Fruit fly (Drosophila melanogaster) Kc167 (cell line): Measurements from ENCODE around the gene Ir94e.

Experiments used
- Sin3A ChIP-seq: fragments of >200 bp; optimal IDR thresholded peaks from 2 replicates; lab custom pipeline; 2018; ENCODE audit warnings: missing external identifiers
- insv ChIP-seq: fragments of >200 bp; optimal IDR thresholded peaks from 3 replicates; lab custom pipeline; 2018; ENCODE audit warnings: missing external identifiers
- psq ChIP-seq: fragments of >200 bp; optimal IDR thresholded peaks from 2 replicates; lab custom pipeline; 2017; ENCODE audit warnings: missing external identifiers

dm6 chr3R:23384591-23385260, 20.6 kb upstream of the Ir94e start, which contains the start of gene CG4393:
- TF ChIP-seq psq (lab: Kevin White, UChicago) (no peak), Sin3A (lab: Kevin White, UChicago) (no peak), insv (no peak)
